Worm (Caenorhabditis elegans) whole organism, late embryonic: ENCODE results near the gene Y59E9AL.36.
A peak's percentile ranks its signal among the peaks of the same experiment; 100 is the strongest.
"Not testable (repeated sequence)": the region's sequence is repeated elsewhere in the genome, so short reads cannot be mapped to it uniquely, and the experiment has no call there.

ENCODE experiments used
- ahr-1 ChIP-seq: sonication (generic microtip); optimal IDR thresholded peaks from 2 replicates; lab custom pipeline; 2016; ENCODE audit warnings: missing genetic modification characterization, missing compliant biosample characterization
- ama-1 ChIP-seq: fragments of 150-350 bp; optimal IDR thresholded peaks from 2 replicates; lab custom pipeline; 2014
- ceh-14 ChIP-seq: sonication (generic microtip); optimal IDR thresholded peaks from 2 replicates; lab custom pipeline; 2016; ENCODE audit warnings: missing genotype, missing genetic modification characterization, missing compliant biosample characterization
- ceh-18 ChIP-seq: sonication (generic microtip); optimal IDR thresholded peaks from 2 replicates; lab custom pipeline; 2016; ENCODE audit warnings: missing genetic modification characterization, missing compliant biosample characterization
- ceh-19 ChIP-seq: fragments of 200-800 bp; sonication (Bioruptor generic); optimal IDR thresholded peaks from 2 replicates; lab custom pipeline; 2018; ENCODE audit warnings: mild to moderate bottlenecking, missing genetic modification characterization, missing compliant biosample characterization
- ceh-2 ChIP-seq: sonication (generic microtip); optimal IDR thresholded peaks from 2 replicates; lab custom pipeline; 2016; ENCODE audit warnings: missing genotype, missing genetic modification characterization, missing compliant biosample characterization
- ceh-22 ChIP-seq: sonication (generic microtip); optimal IDR thresholded peaks from 2 replicates; lab custom pipeline; 2017; ENCODE audit warnings: missing biosample characterization, missing genetic modification characterization
- ceh-30 ChIP-seq: fragments of 150-350 bp; optimal IDR thresholded peaks from 2 replicates; lab custom pipeline; 2014; ENCODE audit warnings: missing biosample characterization, missing genetic modification characterization
- ceh-31 ChIP-seq: sonication (generic microtip); optimal IDR thresholded peaks from 2 replicates; lab custom pipeline; 2016; ENCODE audit warnings: missing genetic modification characterization, missing compliant biosample characterization
- ceh-34 ChIP-seq: sonication (generic microtip); optimal IDR thresholded peaks from 2 replicates; lab custom pipeline; 2016; ENCODE audit warnings: mild to moderate bottlenecking, missing genetic modification characterization, missing compliant biosample characterization
- ceh-48 ChIP-seq: sonication (generic microtip); optimal IDR thresholded peaks from 2 replicates; lab custom pipeline; 2016; ENCODE audit warnings: missing genetic modification characterization, inconsistent platforms, missing compliant biosample characterization
- ceh-9 ChIP-seq: sonication (generic microtip); optimal IDR thresholded peaks from 2 replicates; lab custom pipeline; 2016; ENCODE audit warnings: mild to moderate bottlenecking, missing genetic modification characterization, inconsistent platforms, missing compliant biosample characterization
- che-1 ChIP-seq: sonication (generic microtip); optimal IDR thresholded peaks from 2 replicates; lab custom pipeline; 2016; ENCODE audit warnings: mild to moderate bottlenecking, missing genetic modification characterization, missing compliant biosample characterization
- elt-2 ChIP-seq: sonication (generic microtip); optimal IDR thresholded peaks from 2 replicates; lab custom pipeline; 2016; ENCODE audit warnings: missing genetic modification reagents, missing genetic modification characterization, missing compliant biosample characterization
- fkh-10 ChIP-seq: fragments of 150-350 bp; optimal IDR thresholded peaks from 2 replicates; lab custom pipeline; 2014; ENCODE audit warnings: missing biosample characterization, missing genetic modification reagents, missing genetic modification characterization
- hlh-13 ChIP-seq: fragments of 200-800 bp; sonication (Bioruptor generic); optimal IDR thresholded peaks from 2 replicates; lab custom pipeline; 2018; ENCODE audit warnings: mild to moderate bottlenecking, missing genetic modification characterization, missing compliant biosample characterization
- hlh-15 ChIP-seq: sonication (generic microtip); optimal IDR thresholded peaks from 2 replicates; lab custom pipeline; 2016; ENCODE audit warnings: missing genetic modification characterization, missing compliant biosample characterization
- hlh-8 ChIP-seq: sonication (generic microtip); optimal IDR thresholded peaks from 2 replicates; lab custom pipeline; 2016; ENCODE audit warnings: missing genotype, missing genetic modification characterization, missing compliant biosample characterization
- madf-2 ChIP-seq: sonication (generic microtip); optimal IDR thresholded peaks from 2 replicates; lab custom pipeline; 2017; ENCODE audit warnings: missing genetic modification characterization, missing compliant biosample characterization
- nfya-1 ChIP-seq: sonication (generic microtip); optimal IDR thresholded peaks from 2 replicates; lab custom pipeline; 2017; ENCODE audit warnings: missing genetic modification characterization, mild to moderate bottlenecking, missing compliant biosample characterization, antibody characterized with exemption, moderate library complexity
- nhr-232 ChIP-seq: sonication (generic microtip); optimal IDR thresholded peaks from 2 replicates; lab custom pipeline; 2016; ENCODE audit warnings: missing genetic modification characterization, missing compliant biosample characterization
- npax-4 ChIP-seq: sonication (generic microtip); optimal IDR thresholded peaks from 2 replicates; lab custom pipeline; 2016; ENCODE audit warnings: missing genetic modification characterization, missing compliant biosample characterization
- pros-1 ChIP-seq: fragments of 150-350 bp; optimal IDR thresholded peaks from 2 replicates; lab custom pipeline; 2014; ENCODE audit warnings: missing biosample characterization, missing genetic modification reagents, missing genetic modification characterization
- ref-2 ChIP-seq: sonication (generic microtip); optimal IDR thresholded peaks from 2 replicates; lab custom pipeline; 2016; ENCODE audit warnings: missing genetic modification characterization, missing compliant biosample characterization
- rnt-1 ChIP-seq: sonication (generic microtip); optimal IDR thresholded peaks from 2 replicates; lab custom pipeline; 2016; ENCODE audit warnings: missing genetic modification characterization, missing compliant biosample characterization
- sox-2 ChIP-seq: fragments of 200-800 bp; sonication (Bioruptor generic); IDR thresholded peaks from 2 replicates; pipeline ENCODE4 v1.3.6; 2022; ENCODE audit warnings: missing genetic modification reagents, missing genetic modification characterization, missing compliant biosample characterization
- syd-9 ChIP-seq: sonication (generic microtip); optimal IDR thresholded peaks from 2 replicates; lab custom pipeline; 2016; ENCODE audit warnings: mild to moderate bottlenecking, missing genetic modification characterization, moderate library complexity, missing compliant biosample characterization
- tbx-2 ChIP-seq: sonication (generic microtip); optimal IDR thresholded peaks from 2 replicates; lab custom pipeline; 2016; ENCODE audit warnings: missing genetic modification characterization, missing compliant biosample characterization
- tbx-7 ChIP-seq: sonication (generic microtip); optimal IDR thresholded peaks from 2 replicates; lab custom pipeline; 2016; ENCODE audit warnings: missing genotype, missing genetic modification characterization, missing compliant biosample characterization
- unc-3 ChIP-seq, 2 experiments: fragments of 200-800 bp in 1 of 2; sonication (Bioruptor generic) in 1 of 2; sonication (generic microtip) in 1 of 2; conservative IDR thresholded peaks in 1 of 2; optimal IDR thresholded peaks in 1 of 2; 2 replicates each; pipeline versions ENCODE4 v1.3.6 to Lab custom; 2016 to 2022; ENCODE audit warnings: missing compliant biosample characterization in 2 of 2, missing genetic modification characterization in 2 of 2, missing genetic modification reagents in 1 of 2
- unc-42 ChIP-seq: sonication (generic microtip); optimal IDR thresholded peaks from 2 replicates; lab custom pipeline; 2016; ENCODE audit warnings: missing genotype, missing genetic modification characterization, missing compliant biosample characterization
- unc-55 ChIP-seq: sonication (generic microtip); optimal IDR thresholded peaks from 2 replicates; lab custom pipeline; 2017; ENCODE audit warnings: missing biosample characterization, missing genetic modification reagents, missing genetic modification characterization
- ztf-16 ChIP-seq: sonication (generic microtip); optimal IDR thresholded peaks from 2 replicates; lab custom pipeline; 2017; ENCODE audit warnings: missing genetic modification characterization, missing compliant biosample characterization

The Y59E9AL.36 gene

ce11 chrIV:5209390-5209789, at the start of gene Y59E9AL.36, which contains the start of gene nbet-1:
Gene Y59E9AL.36, minus strand, starts transcription at chrIV:5209481.
Gene nbet-1, plus strand, starts transcription at chrIV:5209501.
- TF ChIP-seq madf-2 (tag; lab: Kevin White, UChicago) (peak; percentile 17), hlh-8 (tag; lab: Kevin White, UChicago) (no peak), tbx-2 (tag; lab: Kevin White, UChicago) (peak; percentile 71), hlh-13 (GFP tag; lab: Kevin White, UChicago) (no peak), ceh-14 (tag; lab: Kevin White, UChicago) (peak; percentile 6), che-1 (tag; lab: Kevin White, UChicago) (peak; percentile 30), rnt-1 (tag; lab: Kevin White, UChicago) (no peak), tbx-7 (tag; lab: Kevin White, UChicago) (no peak), unc-55 (GFP tag; lab: Kevin White, UChicago) (peak; percentile 55), ceh-48 (tag; lab: Kevin White, UChicago) (peak; percentile 32), nhr-232 (tag; lab: Kevin White, UChicago) (no peak), unc-3 (GFP tag; conservative IDR thresholded peaks at IDR 0.05; lab: Robert Waterston, UW) (0 out of 2 replicates have a peak, but pooled peaks have one; percentile 35), unc-3 (tag; optimal IDR thresholded peaks at IDR 0.05; lab: Kevin White, UChicago) (no peak), syd-9 (tag; lab: Kevin White, UChicago) (no peak), ref-2 (tag; lab: Kevin White, UChicago) (no peak), ceh-31 (tag; lab: Kevin White, UChicago) (peak; percentile 54), elt-2 (peak; percentile 33), ceh-18 (peak; percentile 59), npax-4 (no peak), unc-42 (peak; percentile 73), ztf-16 (tag; lab: Kevin White, UChicago) (peak; percentile 12), ceh-34 (tag; lab: Kevin White, UChicago) (peak; percentile 63), nfya-1 (tag; lab: Kevin White, UChicago) (peak; percentile 54)

ce11 chrIV:5258385-5258784, 49.1 kb upstream of the Y59E9AL.36 start, which contains the start of gene ttbk-2.1:
Gene ttbk-2.1, plus strand, starts transcription at chrIV:5258685.
- TF ChIP-seq ceh-2; ceh-22 (tag; lab: Kevin White, UChicago); ahr-1 (tag; lab: Kevin White, UChicago): not testable (repeated sequence)

ce11 chrIV:5256731-5257130, 47.5 kb upstream of the Y59E9AL.36 start, which contains the start of gene F36H12.9:
Gene F36H12.9, plus strand, starts transcription at chrIV:5257031.
- TF ChIP-seq fkh-10 (GFP tag; lab: Kevin White, UChicago); ceh-31 (tag; lab: Kevin White, UChicago); ama-1 (lab: Kevin White, UChicago): not testable (repeated sequence)

ce11 chrIV:5254678-5255077, 45.4 kb upstream of the Y59E9AL.36 start, which contains the start of gene F36H12.10:
Gene F36H12.10, minus strand, starts transcription at chrIV:5254778.
- not testable (repeated sequence) for TF ChIP-seq ceh-9, che-1, nhr-232 (tag; lab: Kevin White, UChicago)

- TF ChIP-seq hlh-15 (tag; lab: Kevin White, UChicago): no peak
- no peak for TF ChIP-seq ceh-30 (tag; lab: Kevin White, UChicago)
- no peak for TF ChIP-seq ceh-9 (tag; lab: Kevin White, UChicago)
- TF ChIP-seq madf-2 (tag; lab: Kevin White, UChicago): no peak
- TF ChIP-seq sox-2: no peak
- TF ChIP-seq ceh-19: no peak
- TF ChIP-seq tbx-7 (tag; lab: Kevin White, UChicago): no peak
- TF ChIP-seq pros-1 (tag; lab: Kevin White, UChicago): no peak
Measured at ce11 chrIV:5230530-5230929, 21.2 kb upstream of the Y59E9AL.36 start, which contains the start of gene thn-5. Gene thn-5, plus strand, starts transcription at chrIV:5230830.
